Worm (Caenorhabditis elegans): ENCODE measurements around the gene clec-172.

The clec-172 gene

DNA sequence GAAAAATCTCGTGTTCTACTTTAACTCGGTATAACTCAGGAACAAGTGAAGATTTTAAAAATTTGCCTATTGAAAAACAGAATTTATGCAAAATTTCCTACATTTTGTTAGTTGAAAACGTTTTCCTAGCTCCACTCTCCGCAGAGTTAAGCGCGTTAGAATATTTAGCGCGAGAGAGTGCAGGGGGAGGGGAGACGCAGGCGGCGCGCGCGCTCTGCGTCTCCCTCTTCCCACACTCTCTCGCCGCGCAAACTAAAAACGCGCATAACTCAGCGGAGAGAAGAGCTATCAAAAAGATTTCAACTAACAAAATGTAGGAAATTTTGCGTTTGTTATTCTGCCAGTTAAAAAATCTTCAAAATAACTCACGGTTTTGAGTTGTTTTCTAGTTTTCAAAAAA is 44.3 kb downstream of the clec-172 start:
- no peak for TF ChIP-seq dao-5 (tag; optimal IDR thresholded peaks at IDR 0.05)
- no peak for TF ChIP-seq him-1 (tag; optimal IDR thresholded peaks at IDR 0.05)
- TF ChIP-seq W03F9.2 (tag; optimal IDR thresholded peaks at IDR 0.05): no peak

DNA sequence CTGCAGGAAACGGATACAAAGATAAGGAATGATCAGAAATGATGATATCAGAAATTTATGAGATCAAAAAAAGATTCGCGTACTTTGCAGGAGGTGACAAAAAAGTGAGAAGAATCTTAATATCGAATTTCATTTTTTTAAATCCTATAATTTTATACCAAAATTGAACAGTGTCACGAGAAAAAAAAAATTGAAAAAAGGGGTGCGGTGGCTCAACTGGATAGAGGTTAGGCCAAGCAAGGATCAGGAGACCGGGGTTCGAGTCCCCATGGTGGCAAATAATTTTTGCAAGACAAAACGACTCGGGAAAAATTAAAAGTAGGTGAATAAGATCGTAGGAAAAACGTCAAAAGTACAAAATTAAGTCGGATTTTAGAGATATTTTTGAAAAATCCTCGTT is 46.1 kb downstream of the clec-172 start:
- TF ChIP-seq dao-5 (tag; optimal IDR thresholded peaks at IDR 0.05): no peak
- no peak for TF ChIP-seq W03F9.2 (tag; optimal IDR thresholded peaks at IDR 0.05)
- TF ChIP-seq him-1 (tag; optimal IDR thresholded peaks at IDR 0.05): no peak

DNA sequence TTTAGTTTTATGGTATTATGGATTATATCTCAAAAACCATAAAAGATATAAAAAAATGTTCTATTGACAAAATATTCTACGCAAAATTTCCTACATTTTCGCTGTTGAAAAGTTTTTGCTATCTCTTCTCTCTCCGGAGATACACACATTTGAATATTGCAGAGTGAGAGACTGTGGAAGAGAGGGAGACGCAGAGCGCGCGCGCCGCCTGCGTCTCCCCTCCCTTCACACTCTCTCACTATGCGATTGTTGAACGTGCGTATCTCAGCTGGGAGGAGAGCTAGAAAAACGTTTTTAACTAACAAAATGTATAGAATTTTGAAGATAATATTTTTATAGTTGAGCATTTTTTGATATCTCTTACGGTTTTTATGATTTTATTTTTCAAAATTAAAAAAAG is 47.3 kb downstream of the clec-172 start:
- TF ChIP-seq dao-5 (tag; optimal IDR thresholded peaks at IDR 0.05): no peak

DNA sequence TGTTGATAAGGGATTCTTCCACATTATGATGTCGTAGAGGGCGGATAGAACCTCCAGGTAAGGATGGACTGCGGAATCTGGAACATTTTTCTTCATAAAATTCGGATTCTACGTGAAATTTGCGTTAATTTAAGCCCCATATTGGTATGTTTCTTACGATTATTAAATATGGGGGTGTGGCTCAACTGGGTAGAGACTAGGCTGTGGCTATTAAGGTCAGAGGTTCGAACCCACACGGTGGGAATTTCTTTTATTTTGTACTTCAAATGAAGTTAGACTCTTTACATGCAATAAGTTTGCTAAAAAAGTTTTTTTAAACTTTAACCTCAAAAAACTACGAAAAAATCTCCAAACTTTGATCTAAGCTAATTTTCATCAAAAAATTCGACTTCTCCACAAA is 51.0 kb downstream of the clec-172 start:
- TF ChIP-seq W03F9.2 (tag; optimal IDR thresholded peaks at IDR 0.05) (no peak), dao-5 (tag; optimal IDR thresholded peaks at IDR 0.05) (no peak), him-1 (tag; optimal IDR thresholded peaks at IDR 0.05) (no peak)
